Fruit fly (Drosophila melanogaster): ENCODE results near the gene Rev1.

The Rev1 gene

dm6 chr3L:680258-680657 lies 26.1 kb downstream of the Rev1 start, which contains the start of gene CG17129 (continued):
- TF ChIP-seq CG10979 (tag; optimal IDR thresholded peaks at IDR 0.05) (peak; percentile 70), CG1832 (GFP tag; optimal IDR thresholded peaks at IDR 0.05) (no peak), Dref (GFP tag; IDR thresholded peaks at IDR 0.05) (peak; percentile 48), usp (GFP tag; optimal IDR thresholded peaks at IDR 0.05) (no peak), fu2 (GFP tag; optimal IDR thresholded peaks at IDR 0.05) (peak; percentile 75), CG16815 (GFP tag; optimal IDR thresholded peaks at IDR 0.05) (peak; percentile 58), CG34422 (GFP tag; IDR thresholded peaks at IDR 0.05) (peak; percentile 69; the same call in 2 of the 3 replicates), peb (GFP tag; IDR thresholded peaks at IDR 0.05) (peak; percentile 54; the same call in 1 of the 2 replicates), crol (GFP tag; IDR thresholded peaks at IDR 0.05) (no peak), BEAF-32 (GFP tag; optimal IDR thresholded peaks at IDR 0.05) (peak; percentile 91), cg (GFP tag; optimal IDR thresholded peaks at IDR 0.05) (no peak), lbe (GFP tag; optimal IDR thresholded peaks at IDR 0.05) (peak; percentile 53), sima (GFP tag; optimal IDR thresholded peaks at IDR 0.05) (peak; percentile 28), grn (GFP tag; optimal IDR thresholded peaks at IDR 0.05) (no peak), Hand (GFP tag; optimal IDR thresholded peaks at IDR 0.05) (no peak), CG7963 (GFP tag; IDR thresholded peaks at IDR 0.05; ENCODE audit: partially characterized antibody) (peak; percentile 89), sob (GFP tag; IDR thresholded peaks at IDR 0.05) (peak; percentile 88), CG12744 (GFP tag; optimal IDR thresholded peaks at IDR 0.05) (peak; percentile 61), CG17385 (GFP tag; optimal IDR thresholded peaks at IDR 0.05) (peak; percentile 58), ap (GFP tag; IDR thresholded peaks at IDR 0.05) (peak; percentile 8; the same call in 1 of the 2 replicates), tio (GFP tag; optimal IDR thresholded peaks at IDR 0.05) (no peak), CG15011 (GFP tag; optimal IDR thresholded peaks at IDR 0.05) (peak; percentile 33), ase (GFP tag; IDR thresholded peaks at IDR 0.05) (peak; percentile 72), ara (GFP tag; IDR thresholded peaks at IDR 0.05) (peak; percentile 82), CG9437 (GFP tag; optimal IDR thresholded peaks at IDR 0.05) (peak; percentile 39), CG9797 (GFP tag; optimal IDR thresholded peaks at IDR 0.05) (no peak), CG1233 (GFP tag; optimal IDR thresholded peaks at IDR 0.05) (peak; percentile 65), CG30403 (GFP tag; optimal IDR thresholded peaks at IDR 0.05) (peak; percentile 85), luna (GFP tag; optimal IDR thresholded peaks at IDR 0.05) (peak; percentile 54), CG31365 (tag; optimal IDR thresholded peaks at IDR 0.05) (peak; percentile 16), twi (tag; optimal IDR thresholded peaks at IDR 0.05) (peak; percentile 55), Max (GFP tag; optimal IDR thresholded peaks at IDR 0.05) (peak; percentile 37), onecut (GFP tag; IDR thresholded peaks at IDR 0.05) (peak; percentile 46), CG1024 (GFP tag; IDR thresholded peaks at IDR 0.05) (peak; percentile 39; the same call in 1 of the 2 replicates), ewg (GFP tag; optimal IDR thresholded peaks at IDR 0.05) (peak; percentile 90), Bgb (GFP tag; IDR thresholded peaks at IDR 0.05; ENCODE audit: partially characterized antibody) (peak; percentile 95), CG6254 (GFP tag; optimal IDR thresholded peaks at IDR 0.05) (no peak), odd (GFP tag; optimal IDR thresholded peaks at IDR 0.05) (no peak), pho (GFP tag; optimal IDR thresholded peaks at IDR 0.05) (peak; percentile 68), CG7745 (tag; optimal IDR thresholded peaks at IDR 0.05) (no peak), ac (GFP tag; optimal IDR thresholded peaks at IDR 0.05) (no peak), nmo (GFP tag; optimal IDR thresholded peaks at IDR 0.05) (peak; percentile 77), CG10543 (GFP tag; optimal IDR thresholded peaks at IDR 0.05) (peak; percentile 35), CG16863 (GFP tag; optimal IDR thresholded peaks at IDR 0.05) (peak; percentile 78), Atf6 (GFP tag; IDR thresholded peaks at IDR 0.05) (peak; percentile 67; the same call in 1 of the 2 replicates), vvl (GFP tag; IDR thresholded peaks at IDR 0.05) (peak; percentile 87), inv (GFP tag; IDR thresholded peaks at IDR 0.05; ENCODE audit: partially characterized antibody) (peak; percentile 91), CG12659 (GFP tag; optimal IDR thresholded peaks at IDR 0.05) (peak; percentile 80), stc (GFP tag; IDR thresholded peaks at IDR 0.05) (peak; percentile 84), abd-A (tag; optimal IDR thresholded peaks at IDR 0.05) (no peak)
